Fruit fly (Drosophila melanogaster) whole organism, prepupa: ENCODE measurements around the gene Obp8a.

Experiments
- CG15336 ChIP-seq: fragments of 200-800 bp; sonication (Bioruptor generic); IDR thresholded peaks from 2 replicates; pipeline ENCODE4 v1.3.6; 2022; ENCODE audit warnings: missing biosample characterization, missing genetic modification characterization
- Eip78C ChIP-seq: fragments of 200-800 bp; sonication (Bioruptor generic); peaks from one replicate; lab custom pipeline; 2016; ENCODE audit warnings: missing biosample characterization, missing genetic modification characterization
- Gug ChIP-seq: fragments of 200-800 bp; sonication (Bioruptor generic); IDR thresholded peaks from 2 replicates; pipeline ENCODE4 v1.3.6; 2022; ENCODE audit warnings: missing biosample characterization, missing genetic modification characterization
- Hr39 ChIP-seq: fragments of 200-800 bp; sonication (Bioruptor generic); optimal IDR thresholded peaks from 2 replicates; lab custom pipeline; 2016; ENCODE audit warnings: missing biosample characterization, missing genetic modification characterization
- Sox102F ChIP-seq: fragments of 200-800 bp; sonication (Bioruptor generic); optimal IDR thresholded peaks from 2 replicates; lab custom pipeline; 2016; ENCODE audit warnings: missing biosample characterization, mild to moderate bottlenecking, missing genetic modification characterization

- TF ChIP-seq Gug (GFP tag; lab: Robert Waterston, UW) (no peak), CG15336 (GFP tag; lab: Robert Waterston, UW) (no peak), Sox102F (GFP tag; lab: Kevin White, UChicago) (no peak), Eip78C (no peak), Hr39 (GFP tag; lab: Kevin White, UChicago) (no peak)
These were observed 14.4 kb upstream of the Obp8a start for dm6 chrX:9200234-9200633.
